Worm (Caenorhabditis elegans) whole organism, midembryonic: Measurements from ENCODE around the gene sru-31.

ENCODE experiments used
- flt-1 ChIP-seq: fragments of 200-800 bp; sonication (Bioruptor generic); IDR thresholded peaks from 2 replicates; pipeline ENCODE4 v1.3.6; 2022; ENCODE audit warnings: missing genetic modification characterization, missing compliant biosample characterization
- med-1 ChIP-seq: sonication (generic microtip); optimal IDR thresholded peaks from 2 replicates; lab custom pipeline; 2017; ENCODE audit warnings: missing genetic modification characterization, mild to moderate bottlenecking, missing compliant biosample characterization, antibody characterized with exemption, missing genetic modification reagents; ENCODE audit not compliant: insufficient read depth

ce11 chrV:9805161-9805560, 11.3 kb upstream of the sru-31 start, which contains the start of gene sru-37:
- no peak for TF ChIP-seq med-1 (GFP tag; lab: Kevin White, UChicago)
- TF ChIP-seq flt-1 (GFP tag; lab: Robert Waterston, UW), result no peak
